Worm (Caenorhabditis elegans): Measurements from ENCODE around the gene ufd-3.
A peak's percentile ranks its signal among the peaks of the same experiment; 100 is the strongest.

ufd-3 gene

DNA sequence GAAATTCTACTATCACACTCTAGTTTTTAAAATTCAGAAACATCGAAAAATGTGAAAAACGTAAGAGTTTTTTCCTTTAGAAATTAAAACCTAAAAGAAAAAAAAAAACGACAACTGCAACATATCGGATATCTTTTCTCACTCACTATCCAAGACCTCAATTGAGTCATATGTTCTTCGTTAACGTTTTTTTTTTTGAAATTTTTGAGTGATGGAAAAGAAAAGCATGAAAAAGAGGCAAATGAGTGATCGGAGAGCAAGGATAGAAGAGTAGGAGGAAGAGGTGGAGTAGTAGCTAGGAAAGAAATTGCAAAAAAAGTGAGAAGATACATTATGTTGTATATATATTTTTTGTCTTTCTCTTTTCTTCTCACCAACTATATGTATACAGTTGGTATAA lies 49.0 kb downstream of the ufd-3 start:
- TF ChIP-seq ahr-1 (tag; optimal IDR thresholded peaks at IDR 0.05) (no peak), ets-4 (tag; optimal IDR thresholded peaks at IDR 0.05) (no peak), C08G9.2 (tag; optimal IDR thresholded peaks at IDR 0.05) (no peak), ceh-34 (tag; optimal IDR thresholded peaks at IDR 0.05) (no peak), ceh-18 (tag; optimal IDR thresholded peaks at IDR 0.05) (peak; percentile 11), sox-2 (GFP tag; IDR thresholded peaks at IDR 0.05) (no peak), che-1 (tag; optimal IDR thresholded peaks at IDR 0.05) (no peak), pha-2 (tag; optimal IDR thresholded peaks at IDR 0.05) (no peak)

DNA sequence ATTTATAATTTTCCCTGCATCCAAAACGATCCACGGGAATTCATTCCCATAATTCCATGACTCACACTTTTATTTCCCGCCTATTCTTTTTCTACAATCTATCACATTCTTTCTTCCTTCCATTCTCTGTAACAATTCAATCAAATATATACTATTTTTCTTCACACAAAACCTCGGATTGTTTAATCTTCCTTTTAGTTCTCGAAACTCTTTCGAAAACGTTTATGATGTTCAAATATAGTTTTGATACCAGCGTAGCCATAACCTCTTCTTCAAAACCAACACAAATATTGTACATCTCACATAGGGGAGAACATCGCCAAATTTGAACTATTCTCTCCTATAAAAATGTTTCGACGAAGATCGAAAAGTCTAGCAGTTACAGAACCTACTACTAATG lies 50.3 kb downstream of the ufd-3 start, which contains the start of gene lec-3:
Gene lec-3 (plus strand): TSS at position 301 of the 400 bp plus-strand sequence.
- no peak for TF ChIP-seq syd-9 (tag; optimal IDR thresholded peaks at IDR 0.05)
- no peak for TF ChIP-seq ceh-45 (GFP tag; IDR thresholded peaks at IDR 0.05)
- no peak for TF ChIP-seq pax-1 (tag; optimal IDR thresholded peaks at IDR 0.05)
- no peak for TF ChIP-seq T23F11.4 (GFP tag; optimal IDR thresholded peaks at IDR 0.05)
- no peak for TF ChIP-seq K02D7.2 (tag; optimal IDR thresholded peaks at IDR 0.05)
- no peak for TF ChIP-seq madf-2 (tag; optimal IDR thresholded peaks at IDR 0.05)
- TF ChIP-seq dmd-4 (tag; optimal IDR thresholded peaks at IDR 0.05; ENCODE audit: borderline replicate concordance), result no peak
- TF ChIP-seq ttx-3 (tag; optimal IDR thresholded peaks at IDR 0.05), result no peak
- TF ChIP-seq che-1 (tag; optimal IDR thresholded peaks at IDR 0.05), result no peak
- no peak for TF ChIP-seq pha-2 (tag; optimal IDR thresholded peaks at IDR 0.05)
- no peak for TF ChIP-seq K09A11.1 (tag; optimal IDR thresholded peaks at IDR 0.05; ENCODE audit: insufficient read depth)
- TF ChIP-seq C38D4.7 (GFP tag; optimal IDR thresholded peaks at IDR 0.05), result no peak
- TF ChIP-seq nhr-232 (tag; optimal IDR thresholded peaks at IDR 0.05), result no peak
- no peak for TF ChIP-seq npax-4 (tag; optimal IDR thresholded peaks at IDR 0.05)
- TF ChIP-seq lin-11 (tag; optimal IDR thresholded peaks at IDR 0.05), result no peak
- no peak for TF ChIP-seq odd-2 (tag; optimal IDR thresholded peaks at IDR 0.05)
- TF ChIP-seq ref-2 (tag; optimal IDR thresholded peaks at IDR 0.05), result no peak
- TF ChIP-seq Y22D7AL.16 (tag; optimal IDR thresholded peaks at IDR 0.05), result no peak
- TF ChIP-seq elt-4 (tag; optimal IDR thresholded peaks at IDR 0.05), result no peak

DNA sequence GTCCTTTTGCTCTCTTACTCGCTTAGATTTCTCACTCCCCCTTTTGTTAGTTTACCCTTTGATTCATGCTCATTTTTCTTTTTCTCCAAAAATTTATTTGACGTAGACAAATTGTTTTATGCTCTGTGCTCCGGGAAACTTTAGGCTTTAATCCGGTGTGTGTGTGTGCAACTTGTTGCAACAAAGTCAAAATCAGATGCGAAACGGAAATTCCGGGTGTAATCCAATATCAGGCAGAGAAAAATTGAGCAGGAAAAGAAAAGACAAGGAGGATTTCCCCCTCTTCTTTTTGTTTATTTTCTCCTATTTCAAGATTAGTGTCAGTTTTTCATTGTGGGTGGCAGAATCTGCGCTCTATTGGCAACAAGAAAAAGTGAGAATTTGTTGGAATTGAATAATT lies 51.9 kb downstream of the ufd-3 start:
- TF ChIP-seq unc-42 (tag; optimal IDR thresholded peaks at IDR 0.05), result peak; percentile 49
- no peak for TF ChIP-seq eyg-1 (tag; optimal IDR thresholded peaks at IDR 0.05)
